Worm (Caenorhabditis elegans) whole organism, L2 larva: ENCODE data around the gene gei-18.

Source experiments
- ama-1 ChIP-seq: fragments of 150-350 bp; optimal IDR thresholded peaks from 2 replicates; lab custom pipeline; 2018; ENCODE audit warnings: inconsistent platforms
- ceh-82 ChIP-seq: fragments of 150-350 bp; optimal IDR thresholded peaks from 2 replicates; lab custom pipeline; 2014; ENCODE audit warnings: missing biosample characterization, missing genetic modification characterization
- lin-13 ChIP-seq: fragments of 150-350 bp; optimal IDR thresholded peaks from 2 replicates; lab custom pipeline; 2014; ENCODE audit warnings: missing biosample characterization, missing genetic modification reagents, missing genetic modification characterization
- lsy-2 ChIP-seq, 2 experiments: fragments of 150-350 bp in 1 of 2; sonication (generic microtip) in 1 of 2; optimal IDR thresholded peaks; 2 replicates each; lab custom pipeline; 2014 to 2017; ENCODE audit warnings: missing biosample characterization in 2 of 2, missing genetic modification characterization in 2 of 2
- nhr-21 ChIP-seq: fragments of 150-350 bp; optimal IDR thresholded peaks from 2 replicates; lab custom pipeline; 2014; ENCODE audit warnings: missing biosample characterization, missing genetic modification characterization
- nhr-237 ChIP-seq: fragments of 150-350 bp; optimal IDR thresholded peaks from 2 replicates; lab custom pipeline; 2014; ENCODE audit warnings: missing biosample characterization, missing genetic modification characterization
- unc-62 ChIP-seq: fragments of 150-350 bp; optimal IDR thresholded peaks from 2 replicates; lab custom pipeline; 2014; ENCODE audit warnings: missing biosample characterization, missing genetic modification reagents, missing genetic modification characterization
- ztf-1 ChIP-seq: fragments of 200-800 bp; sonication (Bioruptor generic); conservative IDR thresholded peaks from 2 replicates; pipeline ENCODE4 v1.3.6; 2022; ENCODE audit warnings: missing genetic modification characterization, missing compliant biosample characterization

- TF ChIP-seq nhr-21 (tag; lab: Kevin White, UChicago) (no peak), lsy-2 (tag; optimal IDR thresholded peaks at IDR 0.05; lab: Kevin White, UChicago) (no peak), ama-1 (no peak), ztf-1 (GFP tag; lab: Robert Waterston, UW) (no peak), unc-62 (GFP tag; lab: Kevin White, UChicago) (no peak), nhr-237 (no peak), ceh-82 (tag; lab: Kevin White, UChicago) (no peak), lin-13 (GFP tag; lab: Kevin White, UChicago) (no peak)
These were observed 28.4 kb downstream of the gei-18 start for ce11 chrIV:13953974-13954373.
